Fruit fly (Drosophila melanogaster) Kc167 (cell line): Measurements from ENCODE around the gene Dsp1.

Experiments
- Myc ChIP-seq: fragments of >200 bp; optimal IDR thresholded peaks from 2 replicates; lab custom pipeline; 2017; ENCODE audit warnings: missing external identifiers
- h ChIP-seq: fragments of >200 bp; optimal IDR thresholded peaks from 3 replicates; lab custom pipeline; 2018; ENCODE audit warnings: missing external identifiers
- insv ChIP-seq: fragments of >200 bp; optimal IDR thresholded peaks from 3 replicates; lab custom pipeline; 2018; ENCODE audit warnings: missing external identifiers
- psq ChIP-seq: fragments of >200 bp; optimal IDR thresholded peaks from 2 replicates; lab custom pipeline; 2017; ENCODE audit warnings: missing external identifiers
- ttk ChIP-seq: sonication (Bioruptor generic); optimal IDR thresholded peaks from 2 replicates; lab custom pipeline; 2017; ENCODE audit warnings: missing external identifiers

DNA sequence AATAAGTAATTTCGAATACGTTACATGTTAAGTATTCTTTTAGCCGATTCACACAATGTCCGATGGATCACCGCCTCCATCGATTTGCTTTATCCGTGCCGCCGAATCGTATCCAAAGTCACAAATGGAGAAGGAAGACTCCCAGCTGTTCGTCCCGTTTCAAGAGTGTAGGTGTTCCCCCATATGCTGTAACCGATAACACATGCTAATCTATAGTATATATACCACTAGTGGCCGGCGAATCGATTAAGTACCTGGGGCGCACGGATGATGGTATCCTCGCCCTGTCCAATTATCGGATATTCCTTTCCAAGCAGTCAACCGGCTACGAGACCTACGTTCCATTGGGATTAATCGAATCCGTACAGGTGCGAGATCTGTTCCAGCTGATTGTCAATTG lies 35.8 kb upstream of the Dsp1 start, which contains the start of gene ERp44:
- TF ChIP-seq h (lab: Kevin White, UChicago) (no peak), Myc (lab: Kevin White, UChicago) (no peak), psq (lab: Kevin White, UChicago) (no peak), insv (lab: Kevin White, UChicago) (no peak), ttk (lab: Kevin White, UChicago) (no peak)
